Worm (Caenorhabditis elegans): ENCODE data around the gene C05E11.3.

ce11 chrX:4597419-4597818, 19.4 kb downstream of the C05E11.3 start:
- TF ChIP-seq ztf-29 (GFP tag; IDR thresholded peaks at IDR 0.05) = no peak
- TF ChIP-seq ztf-23 (GFP tag; IDR thresholded peaks at IDR 0.05) = no peak
- no peak for TF ChIP-seq flt-1 (GFP tag; IDR thresholded peaks at IDR 0.05)
- no peak for TF ChIP-seq T22C8.4 (GFP tag; IDR thresholded peaks at IDR 0.05)

Measured in whole organism, midembryonic.